Worm (Caenorhabditis elegans) whole organism, L2 larva: Measurements from ENCODE around the gene thn-1.
A peak's percentile ranks its signal among the peaks of the same experiment; 100 is the strongest.

Experiments
- C34F6.9 ChIP-seq: fragments of 150-350 bp; optimal IDR thresholded peaks from 2 replicates; lab custom pipeline; 2014; ENCODE audit warnings: missing biosample characterization, missing genetic modification characterization
- ZK546.5 ChIP-seq: sonication (generic microtip); optimal IDR thresholded peaks from 2 replicates; lab custom pipeline; 2017; ENCODE audit warnings: missing biosample characterization, missing genetic modification characterization
- alr-1 ChIP-seq: fragments of 150-350 bp; optimal IDR thresholded peaks from 2 replicates; lab custom pipeline; 2014; ENCODE audit warnings: missing biosample characterization, missing genetic modification characterization
- aly-2 ChIP-seq: fragments of 150-350 bp; optimal IDR thresholded peaks from 2 replicates; lab custom pipeline; 2014; ENCODE audit warnings: missing biosample characterization, missing genetic modification characterization
- blmp-1 ChIP-seq: sonication (generic microtip); optimal IDR thresholded peaks from 2 replicates; lab custom pipeline; 2017; ENCODE audit warnings: missing genetic modification characterization, mild to moderate bottlenecking, missing compliant biosample characterization, antibody characterized with exemption, moderate library complexity; ENCODE audit not compliant: insufficient read depth
- ceh-16 ChIP-seq: fragments of 150-350 bp; optimal IDR thresholded peaks from 2 replicates; lab custom pipeline; 2014; ENCODE audit warnings: missing biosample characterization, missing genetic modification characterization
- ceh-82 ChIP-seq: fragments of 150-350 bp; optimal IDR thresholded peaks from 2 replicates; lab custom pipeline; 2014; ENCODE audit warnings: missing biosample characterization, missing genetic modification characterization
- dmd-4 ChIP-seq: sonication (generic microtip); optimal IDR thresholded peaks from 2 replicates; lab custom pipeline; 2017; ENCODE audit warnings: missing biosample characterization, missing genetic modification characterization
- egl-27 ChIP-seq: sonication (generic microtip); optimal IDR thresholded peaks from 3 replicates; lab custom pipeline; 2017; ENCODE audit warnings: missing biosample characterization, missing genetic modification reagents, missing genetic modification characterization
- fos-1 ChIP-seq: fragments of 150-350 bp; optimal IDR thresholded peaks from 2 replicates; lab custom pipeline; 2014; ENCODE audit warnings: missing biosample characterization, missing genetic modification characterization
- lin-11 ChIP-seq: fragments of 150-350 bp; sonication (generic microtip); optimal IDR thresholded peaks from 2 replicates; lab custom pipeline; 2014; ENCODE audit warnings: missing biosample characterization, missing genetic modification characterization, inconsistent platforms, mixed read lengths
- lin-39 ChIP-seq: fragments of 150-350 bp; optimal IDR thresholded peaks from 2 replicates; lab custom pipeline; 2014; ENCODE audit warnings: missing biosample characterization, missing genetic modification reagents, missing genetic modification characterization
- lsy-2 ChIP-seq, 2 experiments: fragments of 150-350 bp in 1 of 2; sonication (generic microtip) in 1 of 2; optimal IDR thresholded peaks; 2 replicates each; lab custom pipeline; 2014 to 2017; ENCODE audit warnings: missing biosample characterization in 2 of 2, missing genetic modification characterization in 2 of 2
- nhr-12 ChIP-seq: fragments of 150-350 bp; optimal IDR thresholded peaks from 2 replicates; lab custom pipeline; 2014; ENCODE audit warnings: missing biosample characterization, missing genetic modification characterization
- nhr-129 ChIP-seq: fragments of 150-350 bp; optimal IDR thresholded peaks from 2 replicates; lab custom pipeline; 2014; ENCODE audit warnings: missing biosample characterization, missing genetic modification characterization
- nhr-23 ChIP-seq: fragments of 150-350 bp; optimal IDR thresholded peaks from 2 replicates; lab custom pipeline; 2014; ENCODE audit warnings: missing biosample characterization, missing genetic modification reagents, missing genetic modification characterization
- nhr-237 ChIP-seq: fragments of 150-350 bp; optimal IDR thresholded peaks from 2 replicates; lab custom pipeline; 2014; ENCODE audit warnings: missing biosample characterization, missing genetic modification characterization
- nhr-25 ChIP-seq: fragments of 150-350 bp; sonication (generic microtip); optimal IDR thresholded peaks from 3 replicates; lab custom pipeline; 2014; ENCODE audit warnings: missing biosample characterization, missing genetic modification characterization
- nhr-6 ChIP-seq: fragments of 150-350 bp; optimal IDR thresholded peaks from 2 replicates; lab custom pipeline; 2014; ENCODE audit warnings: missing biosample characterization, missing genetic modification characterization
- peb-1 ChIP-seq: fragments of 150-350 bp; optimal IDR thresholded peaks from 2 replicates; lab custom pipeline; 2014; ENCODE audit warnings: missing biosample characterization, missing genetic modification characterization
- sem-4 ChIP-seq: fragments of 150-350 bp; optimal IDR thresholded peaks from 2 replicates; lab custom pipeline; 2014; ENCODE audit warnings: missing biosample characterization, missing genetic modification reagents, missing genetic modification characterization
- sma-3 ChIP-seq: sonication (generic microtip); optimal IDR thresholded peaks from 2 replicates; lab custom pipeline; 2016; ENCODE audit warnings: missing genetic modification reagents, missing genetic modification characterization, missing compliant biosample characterization
- snpc-4 ChIP-seq: fragments of 150-350 bp; optimal IDR thresholded peaks from 2 replicates; lab custom pipeline; 2014; ENCODE audit warnings: missing biosample characterization, missing genetic modification characterization
- unc-39 ChIP-seq: fragments of 150-350 bp; optimal IDR thresholded peaks from 2 replicates; lab custom pipeline; 2014; ENCODE audit warnings: missing biosample characterization, missing genetic modification characterization
- unc-62 ChIP-seq: fragments of 150-350 bp; optimal IDR thresholded peaks from 2 replicates; lab custom pipeline; 2014; ENCODE audit warnings: missing biosample characterization, missing genetic modification reagents, missing genetic modification characterization
- zag-1 ChIP-seq: fragments of 150-350 bp; optimal IDR thresholded peaks from 2 replicates; lab custom pipeline; 2014; ENCODE audit warnings: missing biosample characterization, missing genetic modification characterization
- ztf-1 ChIP-seq: fragments of 200-800 bp; sonication (Bioruptor generic); conservative IDR thresholded peaks from 2 replicates; pipeline ENCODE4 v1.3.6; 2022; ENCODE audit warnings: missing genetic modification characterization, missing compliant biosample characterization
- ztf-4 ChIP-seq: fragments of 150-350 bp; optimal IDR thresholded peaks from 2 replicates; lab custom pipeline; 2014; ENCODE audit warnings: missing biosample characterization, missing genetic modification characterization

thn-1 gene

ce11 chrIV:12427687-12428284 lies 47.9 kb downstream of the thn-1 start:
- TF ChIP-seq nhr-23 (tag; lab: Kevin White, UChicago) (no peak), lsy-2 (tag; optimal IDR thresholded peaks at IDR 0.05; lab: Kevin White, UChicago) (no peak), snpc-4 (tag; lab: Kevin White, UChicago) (no peak), lin-39 (tag; lab: Kevin White, UChicago) (no peak), ceh-82 (tag; lab: Kevin White, UChicago) (no peak), nhr-6 (tag; lab: Kevin White, UChicago) (no peak), lin-11 (tag; lab: Kevin White, UChicago) (no peak), ztf-1 (no peak), nhr-12 (tag; lab: Kevin White, UChicago) (no peak), unc-62 (GFP tag; lab: Kevin White, UChicago) (no peak), sem-4 (tag; lab: Kevin White, UChicago) (no peak), aly-2 (tag; lab: Kevin White, UChicago) (no peak), egl-27 (tag; lab: Kevin White, UChicago) (no peak), sma-3 (no peak), dmd-4 (tag; lab: Kevin White, UChicago) (no peak), ZK546.5 (tag; lab: Kevin White, UChicago) (no peak)

ce11 chrIV:12428467-12428866 lies 48.6 kb downstream of the thn-1 start, which contains the start of gene col-130:
TSS of gene col-130 (minus strand) at chrIV:12428516.
- no peak for TF ChIP-seq C34F6.9
- TF ChIP-seq nhr-129 (tag; lab: Kevin White, UChicago), result no peak
- TF ChIP-seq zag-1, result no peak
- TF ChIP-seq snpc-4 (tag; lab: Kevin White, UChicago), result no peak
- TF ChIP-seq nhr-25, result no peak
- TF ChIP-seq nhr-237 (tag; lab: Kevin White, UChicago), result no peak
- TF ChIP-seq unc-39 (tag; lab: Kevin White, UChicago), result no peak
- no peak for TF ChIP-seq alr-1 (tag; lab: Kevin White, UChicago)
- no peak for TF ChIP-seq ztf-1
- no peak for TF ChIP-seq fos-1 (tag; lab: Kevin White, UChicago)
- no peak for TF ChIP-seq aly-2 (tag; lab: Kevin White, UChicago)
- no peak for TF ChIP-seq egl-27 (tag; lab: Kevin White, UChicago)
- TF ChIP-seq nhr-6 (tag; lab: Kevin White, UChicago), result no peak
- TF ChIP-seq peb-1, result no peak
- TF ChIP-seq sem-4 (tag; lab: Kevin White, UChicago), result no peak

DNA sequence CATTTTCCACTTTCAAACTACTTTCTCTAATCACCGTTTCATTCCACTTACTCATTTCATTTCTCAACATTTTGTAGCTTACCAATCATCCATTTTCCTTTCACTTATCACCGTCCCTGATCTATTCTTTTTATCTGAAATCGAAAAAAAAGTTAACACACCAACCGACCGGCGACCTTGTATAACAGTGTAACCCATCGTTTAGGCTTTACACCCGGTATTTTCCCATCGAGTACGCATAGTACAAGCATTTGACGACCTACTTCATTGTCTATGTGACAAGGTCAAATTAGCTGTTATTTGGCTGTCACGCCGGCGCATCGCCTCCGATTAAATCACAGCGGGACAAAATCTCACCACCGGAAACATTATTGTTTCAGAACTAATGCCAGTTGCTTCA lies 49.6 kb downstream of the thn-1 start:
- TF ChIP-seq ztf-4 (tag; lab: Kevin White, UChicago) (no peak), ceh-16 (tag; lab: Kevin White, UChicago) (no peak), blmp-1 (tag; lab: Kevin White, UChicago) (peak; percentile 81), nhr-25 (peak; percentile 66)
- TF ChIP-seq, all 48 proteins: peak for 2
